Worm (Caenorhabditis elegans) whole organism, late embryonic: ENCODE measurements around the gene twk-39.

Source experiments
- ceh-14 ChIP-seq: sonication (generic microtip); optimal IDR thresholded peaks from 2 replicates; lab custom pipeline; 2016; ENCODE audit warnings: missing genotype, missing genetic modification characterization, missing compliant biosample characterization
- che-1 ChIP-seq: sonication (generic microtip); optimal IDR thresholded peaks from 2 replicates; lab custom pipeline; 2016; ENCODE audit warnings: mild to moderate bottlenecking, missing genetic modification characterization, missing compliant biosample characterization
- ets-4 ChIP-seq: sonication (generic microtip); optimal IDR thresholded peaks from 2 replicates; lab custom pipeline; 2016; ENCODE audit warnings: missing genetic modification characterization, missing compliant biosample characterization
- hlh-13 ChIP-seq: fragments of 200-800 bp; sonication (Bioruptor generic); optimal IDR thresholded peaks from 2 replicates; lab custom pipeline; 2018; ENCODE audit warnings: mild to moderate bottlenecking, missing genetic modification characterization, missing compliant biosample characterization
- nhr-232 ChIP-seq: sonication (generic microtip); optimal IDR thresholded peaks from 2 replicates; lab custom pipeline; 2016; ENCODE audit warnings: missing genetic modification characterization, missing compliant biosample characterization
- pag-3 ChIP-seq: sonication (generic microtip); optimal IDR thresholded peaks from 2 replicates; lab custom pipeline; 2016; ENCODE audit warnings: missing compliant biosample characterization, missing genetic modification characterization, borderline replicate concordance
- pha-4 ChIP-seq: fragments of 150-350 bp; optimal IDR thresholded peaks from 2 replicates; lab custom pipeline; 2018; ENCODE audit warnings: missing biosample characterization, missing genetic modification reagents, missing genetic modification characterization
- ttx-3 ChIP-seq: sonication (generic microtip); optimal IDR thresholded peaks from 2 replicates; lab custom pipeline; 2016; ENCODE audit warnings: missing genetic modification reagents, missing genetic modification characterization, missing compliant biosample characterization

DNA sequence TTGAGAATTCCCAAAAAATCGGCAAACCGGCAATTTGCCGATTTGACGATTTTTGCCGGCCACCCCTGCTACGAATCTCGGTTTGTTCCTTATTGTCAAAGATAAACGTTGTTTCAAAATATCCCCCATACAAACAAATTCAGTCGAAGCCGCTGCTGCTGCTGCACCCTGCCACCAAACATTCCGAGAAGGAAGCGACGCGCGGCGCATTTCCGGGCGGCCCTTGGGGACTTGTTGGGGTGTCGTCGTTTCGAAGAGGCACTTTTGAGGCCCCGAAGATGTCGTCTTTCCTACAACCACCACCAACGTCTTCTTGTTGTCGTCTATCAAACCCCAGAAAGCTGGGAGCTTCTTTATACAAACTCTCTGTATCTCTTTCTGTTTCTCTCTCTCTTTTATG is 1.2 kb upstream of the twk-39 start:
- TF ChIP-seq pag-3 (tag; lab: Kevin White, UChicago) (no peak), che-1 (tag; lab: Kevin White, UChicago) (no peak), pha-4 (tag; lab: Kevin White, UChicago) (no peak), hlh-13 (GFP tag; lab: Kevin White, UChicago) (no peak), ceh-14 (tag; lab: Kevin White, UChicago) (no peak), nhr-232 (tag; lab: Kevin White, UChicago) (no peak), ttx-3 (no peak), ets-4 (no peak)
